Worm (Caenorhabditis elegans): ENCODE measurements around the gene C31B8.9.

DNA sequence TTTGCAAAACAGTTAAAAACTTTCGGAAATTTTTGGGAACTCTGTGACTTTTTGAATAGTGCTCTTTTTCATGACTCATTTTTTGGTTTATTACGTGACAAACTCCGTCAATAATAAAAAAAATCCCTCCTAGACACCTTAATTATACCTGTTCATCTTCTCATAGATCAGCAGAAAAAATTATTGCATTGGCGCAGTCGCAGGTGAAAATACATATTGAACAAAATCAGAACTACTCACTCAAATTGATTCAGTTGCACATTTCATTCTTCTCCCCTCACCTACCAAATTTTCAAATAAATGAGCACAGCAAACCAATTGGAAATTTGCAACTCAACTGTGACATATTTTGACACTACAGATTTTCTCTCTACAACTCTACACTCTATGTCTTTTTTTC is 19.8 kb downstream of the C31B8.9 start, which contains the start of gene srh-127:
- TF ChIP-seq blmp-1 (tag; optimal IDR thresholded peaks at IDR 0.05; ENCODE audit: insufficient read depth) (no peak), ztf-1 (GFP tag; conservative IDR thresholded peaks at IDR 0.05) (no peak)
